Worm (Caenorhabditis elegans) whole organism, midembryonic: Measurements from ENCODE around the gene gtf-2E2.

Experiments
- T22C8.4 ChIP-seq: fragments of 200-800 bp; sonication (Bioruptor generic); IDR thresholded peaks from 2 replicates; pipeline ENCODE4 v1.3.6; 2022; ENCODE audit warnings: missing genetic modification characterization, missing compliant biosample characterization
- cog-1 ChIP-seq: sonication (generic microtip); optimal IDR thresholded peaks from 2 replicates; lab custom pipeline; 2016; ENCODE audit warnings: missing genetic modification characterization, missing compliant biosample characterization
- flt-1 ChIP-seq: fragments of 200-800 bp; sonication (Bioruptor generic); IDR thresholded peaks from 2 replicates; pipeline ENCODE4 v1.3.6; 2022; ENCODE audit warnings: missing genetic modification characterization, missing compliant biosample characterization
- klf-2 ChIP-seq: fragments of 200-800 bp; sonication (Bioruptor generic); conservative IDR thresholded peaks from 2 replicates; pipeline ENCODE4 v1.3.6; 2022; ENCODE audit warnings: missing genetic modification reagents, missing genetic modification characterization, missing compliant biosample characterization
- med-1 ChIP-seq: sonication (generic microtip); optimal IDR thresholded peaks from 2 replicates; lab custom pipeline; 2017; ENCODE audit warnings: missing genetic modification characterization, mild to moderate bottlenecking, missing compliant biosample characterization, antibody characterized with exemption, missing genetic modification reagents; ENCODE audit not compliant: insufficient read depth
- ztf-29 ChIP-seq: fragments of 200-800 bp; sonication (Bioruptor generic); IDR thresholded peaks from 2 replicates; pipeline ENCODE4 v1.3.6; 2022; ENCODE audit warnings: missing genetic modification reagents, missing genetic modification characterization, missing compliant biosample characterization

DNA sequence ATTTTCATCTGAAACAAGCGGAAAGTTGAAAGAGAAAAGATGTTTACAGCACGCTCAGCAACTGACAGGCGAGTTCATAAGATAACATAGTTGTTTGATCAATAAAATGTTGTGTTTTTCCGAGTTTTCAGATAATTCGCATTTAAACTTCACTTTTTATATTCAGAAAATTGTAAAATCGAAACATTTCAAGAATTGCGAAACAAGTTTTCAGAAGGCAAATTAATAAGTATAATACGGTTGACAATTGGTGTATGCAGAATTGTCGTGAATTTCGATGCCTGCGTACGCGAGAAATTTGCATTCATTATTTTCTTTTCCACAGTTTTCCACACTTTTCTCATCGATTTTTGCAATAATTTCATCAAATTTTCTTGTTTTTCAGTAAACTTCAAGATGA is 47.0 kb downstream of the gtf-2E2 start, which contains the start of the genes ooc-3 and B0334.4:
- TF ChIP-seq klf-2 (GFP tag; lab: Robert Waterston, UW): no peak
- TF ChIP-seq cog-1: no peak
- no peak for TF ChIP-seq T22C8.4
- no peak for TF ChIP-seq med-1 (GFP tag; lab: Kevin White, UChicago)
- no peak for TF ChIP-seq ztf-29 (GFP tag; lab: Robert Waterston, UW)
- TF ChIP-seq flt-1 (GFP tag; lab: Robert Waterston, UW): no peak
